Fruit fly (Drosophila melanogaster) whole organism, prepupa: ENCODE results near the gene gammaTub37C.

ENCODE experiments used
- CG10631 ChIP-seq: fragments of 200-800 bp; sonication (Bioruptor generic); optimal IDR thresholded peaks from 2 replicates; lab custom pipeline; 2016; ENCODE audit warnings: missing biosample characterization, missing genetic modification characterization
- CG10669 ChIP-seq: fragments of 200-800 bp; sonication (Bioruptor generic); optimal IDR thresholded peaks from 3 replicates; lab custom pipeline; 2018; ENCODE audit warnings: missing biosample characterization, mild to moderate bottlenecking, missing genetic modification characterization, moderate library complexity
- CG11294 ChIP-seq: fragments of 200-800 bp; sonication (Bioruptor generic); IDR thresholded peaks from 2 replicates; pipeline ENCODE4 v1.3.6; 2022; ENCODE audit warnings: missing biosample characterization, missing genetic modification characterization
- CG11762 ChIP-seq: fragments of 200-800 bp; sonication (Bioruptor generic); optimal IDR thresholded peaks from 3 replicates; lab custom pipeline; 2016; ENCODE audit warnings: missing biosample characterization, missing genetic modification characterization; ENCODE audit not compliant: insufficient read depth
- CG11902 ChIP-seq: fragments of 200-800 bp; sonication (Bioruptor generic); optimal IDR thresholded peaks from 3 replicates; lab custom pipeline; 2016; ENCODE audit warnings: missing biosample characterization, missing genetic modification characterization
- CG16779 ChIP-seq: fragments of 200-800 bp; sonication (Bioruptor generic); optimal IDR thresholded peaks from 3 replicates; lab custom pipeline; 2017; ENCODE audit warnings: missing biosample characterization, mild to moderate bottlenecking, missing genetic modification characterization
- CG3032 ChIP-seq: fragments of 200-800 bp; optimal IDR thresholded peaks from 2 replicates; lab custom pipeline; 2019; ENCODE audit warnings: missing biosample characterization, mild to moderate bottlenecking, missing genetic modification characterization, moderate library complexity
- CG32006 ChIP-seq: fragments of 200-800 bp; sonication (Bioruptor generic); optimal IDR thresholded peaks from 3 replicates; lab custom pipeline; 2017; ENCODE audit warnings: missing biosample characterization, mild to moderate bottlenecking, missing genetic modification characterization
- CG3919 ChIP-seq: fragments of 200-800 bp; sonication (Bioruptor generic); optimal IDR thresholded peaks from 3 replicates; lab custom pipeline; 2016; ENCODE audit warnings: missing biosample characterization, missing genetic modification characterization
- CG4318 ChIP-seq: fragments of 200-800 bp; sonication (Bioruptor generic); optimal IDR thresholded peaks from 3 replicates; lab custom pipeline; 2017; ENCODE audit warnings: missing biosample characterization, mild to moderate bottlenecking, missing genetic modification characterization
- CG6163 ChIP-seq: fragments of 200-800 bp; sonication (Bioruptor generic); IDR thresholded peaks from 3 replicates; pipeline ENCODE4 v1.3.6; 2022; ENCODE audit warnings: missing biosample characterization, missing genetic modification characterization
- CG6276 ChIP-seq: fragments of 200-800 bp; sonication (Bioruptor generic); optimal IDR thresholded peaks from 2 replicates; lab custom pipeline; 2017; ENCODE audit warnings: missing biosample characterization, mild to moderate bottlenecking, missing genetic modification characterization
- CG6792 ChIP-seq: fragments of 200-800 bp; sonication (Bioruptor generic); optimal IDR thresholded peaks from 3 replicates; lab custom pipeline; 2016; ENCODE audit warnings: missing biosample characterization, missing genetic modification characterization
- CG6808 ChIP-seq: fragments of 200-800 bp; sonication (Bioruptor generic); optimal IDR thresholded peaks from 3 replicates; lab custom pipeline; 2017; ENCODE audit warnings: missing biosample characterization, missing genetic modification characterization, mild to moderate bottlenecking, moderate library complexity, missing genetic modification reagents
- CG6854 ChIP-seq: fragments of 200-800 bp; sonication (Bioruptor generic); optimal IDR thresholded peaks from 2 replicates; lab custom pipeline; 2017; ENCODE audit warnings: missing biosample characterization, mild to moderate bottlenecking, missing genetic modification characterization
- CG7368 ChIP-seq: fragments of 200-800 bp; sonication (Bioruptor generic); optimal IDR thresholded peaks from 3 replicates; lab custom pipeline; 2016; ENCODE audit warnings: missing biosample characterization, missing genetic modification characterization
- CG8119 ChIP-seq: fragments of 200-800 bp; sonication (Bioruptor generic); IDR thresholded peaks from 3 replicates; pipeline ENCODE4 v1.3.6; 2022; ENCODE audit warnings: missing biosample characterization, missing genetic modification characterization
- CG8319 ChIP-seq: fragments of 200-800 bp; sonication (Bioruptor generic); optimal IDR thresholded peaks from 3 replicates; lab custom pipeline; 2016; ENCODE audit warnings: missing biosample characterization, missing genetic modification characterization
- CG8632 ChIP-seq: fragments of 200-800 bp; sonication (Bioruptor generic); optimal IDR thresholded peaks from 3 replicates; lab custom pipeline; 2016; ENCODE audit warnings: missing biosample characterization, missing genetic modification characterization
- Eip75B ChIP-seq: fragments of 200-800 bp; sonication (Bioruptor generic); optimal IDR thresholded peaks from 3 replicates; lab custom pipeline; 2016; ENCODE audit warnings: missing biosample characterization, missing genetic modification characterization
- Eip78C ChIP-seq: fragments of 200-800 bp; sonication (Bioruptor generic); peaks from one replicate; lab custom pipeline; 2016; ENCODE audit warnings: missing biosample characterization, missing genetic modification characterization
- Eip93F ChIP-seq: fragments of 200-800 bp; sonication (Bioruptor generic); optimal IDR thresholded peaks from 2 replicates; lab custom pipeline; 2016; ENCODE audit warnings: missing biosample characterization, mild to moderate bottlenecking, missing genetic modification characterization
- Ets21C ChIP-seq: fragments of 200-800 bp; sonication (Bioruptor generic); optimal IDR thresholded peaks from 3 replicates; lab custom pipeline; 2016; ENCODE audit warnings: missing biosample characterization, missing genetic modification characterization
- Ets96B ChIP-seq: fragments of 200-800 bp; optimal IDR thresholded peaks from 2 replicates; lab custom pipeline; 2019; ENCODE audit warnings: missing biosample characterization, mild to moderate bottlenecking, missing genetic modification characterization, moderate library complexity
- Hr38 ChIP-seq: sonication (Bioruptor generic); optimal IDR thresholded peaks from 2 replicates; lab custom pipeline; 2016; ENCODE audit warnings: missing biosample characterization, missing genetic modification characterization
- Hr39 ChIP-seq: fragments of 200-800 bp; sonication (Bioruptor generic); optimal IDR thresholded peaks from 2 replicates; lab custom pipeline; 2016; ENCODE audit warnings: missing biosample characterization, missing genetic modification characterization
- Hr4 ChIP-seq: fragments of 200-800 bp; sonication (Bioruptor generic); optimal IDR thresholded peaks from 3 replicates; lab custom pipeline; 2016; ENCODE audit warnings: missing biosample characterization, missing genetic modification characterization
- Met ChIP-seq: fragments of 200-800 bp; sonication (Bioruptor generic); optimal IDR thresholded peaks from 3 replicates; lab custom pipeline; 2016; ENCODE audit warnings: missing biosample characterization, missing genetic modification characterization
- Sox15 ChIP-seq: fragments of 200-800 bp; sonication (Bioruptor generic); optimal IDR thresholded peaks from 3 replicates; lab custom pipeline; 2016; ENCODE audit warnings: missing biosample characterization, missing genetic modification characterization
- achi ChIP-seq: fragments of 200-800 bp; sonication (Bioruptor generic); optimal IDR thresholded peaks from 3 replicates; lab custom pipeline; 2016; ENCODE audit warnings: missing biosample characterization, missing genetic modification characterization
- acj6 ChIP-seq: fragments of 200-800 bp; sonication (Bioruptor generic); optimal IDR thresholded peaks from 3 replicates; lab custom pipeline; 2016; ENCODE audit warnings: missing biosample characterization, missing genetic modification characterization
- cyc ChIP-seq: fragments of 200-800 bp; sonication (Bioruptor generic); optimal IDR thresholded peaks from 3 replicates; lab custom pipeline; 2016; ENCODE audit warnings: missing biosample characterization, missing genetic modification characterization
- dac ChIP-seq: fragments of 200-800 bp; sonication (Bioruptor generic); optimal IDR thresholded peaks from 2 replicates; lab custom pipeline; 2017; ENCODE audit warnings: missing biosample characterization, mild to moderate bottlenecking, missing genetic modification characterization
- dsx ChIP-seq: fragments of 200-800 bp; optimal IDR thresholded peaks from 3 replicates; lab custom pipeline; 2019; ENCODE audit warnings: missing biosample characterization, mild to moderate bottlenecking, missing genetic modification characterization, moderate library complexity; ENCODE audit not compliant: poor library complexity, severe bottlenecking
- eg ChIP-seq: fragments of 200-800 bp; sonication (Bioruptor generic); IDR thresholded peaks from 3 replicates; pipeline ENCODE4 v1.3.6; 2022; ENCODE audit warnings: missing biosample characterization, missing genetic modification characterization
- fd59A ChIP-seq: fragments of 200-800 bp; sonication (Bioruptor generic); optimal IDR thresholded peaks from 2 replicates; lab custom pipeline; 2017; ENCODE audit warnings: missing biosample characterization, mild to moderate bottlenecking, missing genetic modification characterization, missing genetic modification reagents
- fd85E ChIP-seq: fragments of 200-800 bp; sonication (Bioruptor generic); optimal IDR thresholded peaks from 3 replicates; lab custom pipeline; 2016; ENCODE audit warnings: missing biosample characterization, missing genetic modification characterization
- fkh ChIP-seq: fragments of 200-800 bp; sonication (Bioruptor generic); optimal IDR thresholded peaks from 3 replicates; lab custom pipeline; 2017; ENCODE audit warnings: missing biosample characterization, mild to moderate bottlenecking, missing genetic modification characterization, moderate library complexity
- lz ChIP-seq: fragments of 200-800 bp; sonication (Bioruptor generic); optimal IDR thresholded peaks from 3 replicates; lab custom pipeline; 2016; ENCODE audit warnings: missing biosample characterization, missing genetic modification characterization
- salr ChIP-seq, 2 experiments: fragments of 200-800 bp; sonication (Bioruptor generic); optimal IDR thresholded peaks; 3 replicates each; lab custom pipeline; 2016 to 2018; ENCODE audit warnings: missing biosample characterization in 2 of 2, missing genetic modification characterization in 2 of 2, mild to moderate bottlenecking in 1 of 2
- spab ChIP-seq: fragments of 200-800 bp; sonication (Bioruptor generic); optimal IDR thresholded peaks from 2 replicates; lab custom pipeline; 2017; ENCODE audit warnings: missing biosample characterization, mild to moderate bottlenecking, missing genetic modification characterization, missing genetic modification reagents
- ss ChIP-seq, 2 experiments: fragments of 200-800 bp; sonication (Bioruptor generic); optimal IDR thresholded peaks; 2 replicates in 1 of 2; 3 replicates in 1 of 2; lab custom pipeline; 2017 to 2018; ENCODE audit warnings: mild to moderate bottlenecking in 2 of 2, missing biosample characterization in 2 of 2, missing genetic modification characterization in 2 of 2, moderate library complexity in 1 of 2
- svp ChIP-seq: fragments of 200-800 bp; sonication (Bioruptor generic); peaks from one replicate; lab custom pipeline; 2016; ENCODE audit warnings: missing biosample characterization, missing genetic modification characterization
- vri ChIP-seq: fragments of 200-800 bp; sonication (Bioruptor generic); optimal IDR thresholded peaks from 3 replicates; lab custom pipeline; 2016; ENCODE audit warnings: missing biosample characterization, mild to moderate bottlenecking, missing genetic modification characterization

The gammaTub37C gene

DNA sequence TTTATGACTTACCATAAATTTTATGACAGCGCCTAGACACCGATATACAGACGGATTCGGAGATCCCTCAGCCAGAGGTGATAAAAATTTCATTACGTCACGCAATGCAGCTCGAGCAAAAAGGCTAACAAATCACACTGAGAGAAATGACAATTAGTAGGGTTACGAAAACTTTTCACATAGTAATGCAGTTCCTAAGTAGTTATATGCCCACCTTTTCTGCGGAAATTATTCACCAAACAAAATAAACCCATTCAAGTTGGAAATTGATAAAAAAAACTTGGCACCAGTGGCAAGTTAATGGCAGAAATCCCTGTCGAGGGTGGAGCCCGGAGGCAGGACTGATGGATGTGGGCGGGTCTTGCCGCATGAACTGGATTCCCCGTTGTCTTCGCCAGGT is 14.7 kb upstream of the gammaTub37C start (continued):
- TF ChIP-seq CG32006 (peak; percentile 6), Eip93F (GFP tag; lab: Kevin White, UChicago) (no peak), CG7368 (peak; percentile 30), lz (GFP tag; lab: Kevin White, UChicago) (peak; percentile 27), CG10631 (GFP tag; lab: Kevin White, UChicago) (peak; percentile 49), cyc (GFP tag; lab: Kevin White, UChicago) (peak; percentile 43), svp (GFP tag; lab: Kevin White, UChicago) (peak; percentile 60), Hr4 (peak; percentile 16), acj6 (GFP tag; lab: Kevin White, UChicago) (peak; percentile 40), CG6792 (peak; percentile 20), eg (GFP tag; lab: Robert Waterston, UW) (no peak), fkh (no peak), CG11294 (GFP tag; lab: Robert Waterston, UW) (no peak), CG10669 (GFP tag; lab: Kevin White, UChicago) (peak; percentile 55), CG16779 (tag; lab: Kevin White, UChicago) (no peak), CG3919 (peak; percentile 56), Hr39 (peak; percentile 53), Eip78C (GFP tag; lab: Kevin White, UChicago) (peak; percentile 72), CG6276 (GFP tag; lab: Kevin White, UChicago) (no peak), CG6854 (GFP tag; lab: Kevin White, UChicago) (no peak), Ets21C (GFP tag; lab: Kevin White, UChicago) (no peak), CG8632 (GFP tag; lab: Kevin White, UChicago) (peak; percentile 17), salr (GFP tag; optimal IDR thresholded peaks at IDR 0.05; lab: Kevin White, UChicago) (no peak), CG6163 (GFP tag; lab: Robert Waterston, UW) (no peak)
- TF ChIP-seq, all 60 proteins: peak for 40

DNA sequence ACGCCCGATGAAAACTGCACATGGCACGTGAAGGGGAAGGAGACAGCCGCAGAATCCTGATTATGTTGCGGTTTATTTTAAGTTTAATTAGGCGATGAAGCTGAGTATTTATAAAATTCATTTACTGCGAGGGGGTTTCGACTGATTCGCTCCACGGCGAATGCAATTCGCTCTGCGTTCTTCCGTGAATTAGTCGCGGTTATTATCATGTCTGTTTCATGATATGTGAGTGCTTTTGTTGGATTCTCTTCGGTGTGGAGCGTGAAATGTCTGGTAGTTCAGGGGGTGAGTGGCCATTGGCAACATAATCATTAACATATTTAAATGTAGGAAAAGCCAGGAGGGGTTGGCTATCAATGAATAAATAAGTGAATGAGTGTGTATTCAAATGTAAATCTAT is 12.9 kb upstream of the gammaTub37C start:
- TF ChIP-seq fd85E (GFP tag; lab: Kevin White, UChicago) (no peak), acj6 (GFP tag; lab: Kevin White, UChicago) (no peak), CG8119 (GFP tag; lab: Robert Waterston, UW) (no peak), Ets21C (GFP tag; lab: Kevin White, UChicago) (no peak), CG6792 (no peak), Hr38 (GFP tag; lab: Kevin White, UChicago) (no peak), cyc (GFP tag; lab: Kevin White, UChicago) (no peak), Hr39 (no peak), Ets96B (tag; lab: Kevin White, UChicago) (no peak), CG7368 (no peak), CG11294 (GFP tag; lab: Robert Waterston, UW) (no peak), CG4318 (GFP tag; lab: Kevin White, UChicago) (no peak)

DNA sequence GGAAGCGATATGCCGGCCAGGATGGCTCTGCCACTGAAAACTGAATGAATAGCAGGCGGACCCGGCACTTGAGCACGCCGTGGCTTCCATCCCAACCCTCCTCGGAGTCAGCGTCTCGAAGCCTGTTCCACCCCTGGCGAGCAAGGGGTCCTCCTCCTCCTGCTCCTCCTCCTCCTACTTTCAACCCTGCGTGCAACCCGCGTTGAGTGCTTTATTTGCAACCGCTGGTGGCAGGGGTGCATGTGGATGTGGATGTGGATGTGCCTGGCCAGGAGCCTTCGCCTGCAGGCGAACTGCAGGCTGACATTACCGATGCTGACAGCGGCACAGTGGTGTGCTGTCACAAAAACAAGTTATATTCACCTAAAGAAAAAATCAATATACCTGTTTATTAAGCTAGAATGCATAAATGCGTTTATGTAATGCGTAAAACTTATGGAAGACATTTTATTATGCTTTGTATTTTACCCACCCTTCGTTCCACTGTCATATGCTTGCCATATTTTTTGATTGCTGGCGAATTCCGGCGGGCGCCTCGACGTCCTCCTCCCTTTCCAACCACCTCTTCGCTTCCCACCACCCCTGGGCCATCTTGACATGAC is 11.0 kb upstream of the gammaTub37C start:
- TF ChIP-seq CG11294 (GFP tag; lab: Robert Waterston, UW) (peak; percentile 51), CG11762 (GFP tag; lab: Kevin White, UChicago) (peak; percentile 74), CG6163 (GFP tag; lab: Robert Waterston, UW) (peak; percentile 92), acj6 (GFP tag; lab: Kevin White, UChicago) (peak; percentile 82), Ets96B (tag; lab: Kevin White, UChicago) (peak; percentile 88), vri (GFP tag; lab: Kevin White, UChicago) (peak; percentile 83), Hr38 (GFP tag; lab: Kevin White, UChicago) (no peak), fd59A (peak; percentile 69), CG6808 (GFP tag; lab: Kevin White, UChicago) (peak; percentile 86), Met (peak; percentile 90), Hr39 (peak; percentile 85), CG8319 (GFP tag; lab: Kevin White, UChicago) (peak; percentile 79), CG32006 (peak; percentile 47), cyc (GFP tag; lab: Kevin White, UChicago) (peak; percentile 80), CG11902 (peak; percentile 74), achi (GFP tag; lab: Kevin White, UChicago) (peak; percentile 84), Eip75B (GFP tag; lab: Kevin White, UChicago) (peak; percentile 85), CG6276 (GFP tag; lab: Kevin White, UChicago) (peak; percentile 45), CG10669 (GFP tag; lab: Kevin White, UChicago) (peak; percentile 86), Sox15 (peak; percentile 71), dsx (GFP tag; lab: Kevin White, UChicago) (peak; percentile 71), CG3032 (peak; percentile 83), dac (GFP tag; lab: Kevin White, UChicago) (no peak), lz (GFP tag; lab: Kevin White, UChicago) (peak; percentile 87), ss (GFP tag; optimal IDR thresholded peaks at IDR 0.05; lab: Kevin White, UChicago) (peak; percentile 82 to 86), CG7368 (peak; percentile 77), salr (GFP tag; optimal IDR thresholded peaks at IDR 0.05; lab: Kevin White, UChicago) (peak; percentile 58 to 85), spab (peak; percentile 88)
